Worm (Caenorhabditis elegans) whole organism, young adult: ENCODE results near the gene F58E6.5.
A peak's percentile ranks its signal among the peaks of the same experiment; 100 is the strongest.

Experiments
- B0019.2 ChIP-seq: fragments of 200-800 bp; sonication (Bioruptor generic); conservative IDR thresholded peaks from 2 replicates; pipeline ENCODE4 v1.3.6; 2022; ENCODE audit warnings: missing genetic modification reagents, missing genetic modification characterization, missing compliant biosample characterization
- D2030.7 ChIP-seq: fragments of 200-800 bp; sonication (Bioruptor generic); IDR thresholded peaks from 2 replicates; pipeline ENCODE4 v1.3.6; 2022; ENCODE audit warnings: missing genetic modification reagents, missing genetic modification characterization, missing compliant biosample characterization
- F23B12.7 ChIP-seq: sonication (generic microtip); optimal IDR thresholded peaks from 2 replicates; lab custom pipeline; 2017; ENCODE audit warnings: missing genetic modification characterization, mild to moderate bottlenecking, missing compliant biosample characterization, antibody characterized with exemption, moderate library complexity; ENCODE audit not compliant: insufficient read depth
- F57A8.1 ChIP-seq: fragments of 200-800 bp; sonication (Bioruptor generic); optimal IDR thresholded peaks from 2 replicates; lab custom pipeline; 2018; ENCODE audit warnings: mild to moderate bottlenecking, missing genetic modification characterization, moderate library complexity, missing compliant biosample characterization
- T26A5.8 ChIP-seq: sonication (generic microtip); optimal IDR thresholded peaks from 2 replicates; lab custom pipeline; 2016; ENCODE audit warnings: missing genetic modification characterization, missing compliant biosample characterization
- akir-1 ChIP-seq: fragments of 200-800 bp; sonication (Bioruptor generic); optimal IDR thresholded peaks from 2 replicates; lab custom pipeline; 2018; ENCODE audit warnings: mild to moderate bottlenecking, missing genetic modification characterization, moderate library complexity, missing compliant biosample characterization
- ama-1 ChIP-seq, 3 experiments: fragments of 150-350 bp in 1 of 3; sonication (generic microtip) in 2 of 3; optimal IDR thresholded peaks; 2 replicates each; lab custom pipeline; 2014 to 2018; ENCODE audit warnings: missing biosample characterization in 2 of 3, missing genetic modification characterization in 2 of 3, missing genetic modification reagents in 2 of 3
- atf-7 ChIP-seq: sonication (generic microtip); optimal IDR thresholded peaks from 2 replicates; lab custom pipeline; 2017; ENCODE audit warnings: mild to moderate bottlenecking, missing genetic modification characterization, missing compliant biosample characterization
- athp-1 ChIP-seq: sonication (generic microtip); optimal IDR thresholded peaks from 2 replicates; lab custom pipeline; 2017; ENCODE audit warnings: mild to moderate bottlenecking, missing genetic modification characterization, missing compliant biosample characterization
- attf-6 ChIP-seq: fragments of 200-800 bp; sonication (Bioruptor generic); IDR thresholded peaks from 2 replicates; pipeline ENCODE4 v1.3.6; 2022; ENCODE audit warnings: missing genetic modification reagents, missing genetic modification characterization, missing compliant biosample characterization
- bed-1 ChIP-seq: fragments of 200-800 bp; sonication (Bioruptor generic); IDR thresholded peaks from 2 replicates; pipeline ENCODE4 v1.3.6; 2022; ENCODE audit warnings: missing genetic modification reagents, missing genetic modification characterization, missing compliant biosample characterization
- bed-2 ChIP-seq: fragments of 200-800 bp; sonication (Bioruptor generic); IDR thresholded peaks from 2 replicates; pipeline ENCODE4 v1.3.6; 2022; ENCODE audit warnings: missing genetic modification reagents, missing genetic modification characterization, missing compliant biosample characterization
- chd-7 ChIP-seq: sonication (generic microtip); optimal IDR thresholded peaks from 2 replicates; lab custom pipeline; 2016; ENCODE audit warnings: mild to moderate bottlenecking, missing genetic modification characterization, moderate library complexity, missing compliant biosample characterization
- dpff-1 ChIP-seq: sonication (generic microtip); optimal IDR thresholded peaks from 2 replicates; lab custom pipeline; 2017; ENCODE audit warnings: mild to moderate bottlenecking, missing genetic modification characterization, missing compliant biosample characterization
- dpl-1 ChIP-seq: fragments of 150-350 bp; optimal IDR thresholded peaks from 2 replicates; lab custom pipeline; 2014; ENCODE audit warnings: missing biosample characterization, missing genetic modification reagents, missing genetic modification characterization
- efl-1 ChIP-seq: fragments of 150-350 bp; optimal IDR thresholded peaks from 2 replicates; lab custom pipeline; 2014; ENCODE audit warnings: missing biosample characterization, missing genetic modification reagents, missing genetic modification characterization
- egrh-3 ChIP-seq: fragments of 200-800 bp; sonication (Bioruptor generic); IDR thresholded peaks from 2 replicates; pipeline ENCODE4 v1.3.6; 2022; ENCODE audit warnings: missing genetic modification reagents, missing genetic modification characterization, missing compliant biosample characterization
- ets-4 ChIP-seq: fragments of 200-800 bp; sonication (Bioruptor generic); optimal IDR thresholded peaks from 2 replicates; lab custom pipeline; 2018; ENCODE audit warnings: mild to moderate bottlenecking, missing genetic modification characterization, missing compliant biosample characterization
- hmg-20 ChIP-seq: fragments of 200-800 bp; sonication (Bioruptor generic); IDR thresholded peaks from 2 replicates; pipeline ENCODE4 v1.3.6; 2022; ENCODE audit warnings: missing genetic modification reagents, missing genetic modification characterization, missing compliant biosample characterization
- lag-1 ChIP-seq: fragments of 200-800 bp; sonication (Bioruptor generic); IDR thresholded peaks from 2 replicates; pipeline ENCODE4 v1.3.6; 2022; ENCODE audit warnings: missing genetic modification reagents, missing genetic modification characterization, missing compliant biosample characterization
- let-526 ChIP-seq: fragments of 200-800 bp; sonication (Bioruptor generic); IDR thresholded peaks from 2 replicates; pipeline ENCODE4 v1.3.6; 2022; ENCODE audit warnings: missing genetic modification reagents, missing genetic modification characterization, missing compliant biosample characterization
- lin-26 ChIP-seq: fragments of 200-800 bp; sonication (Bioruptor generic); IDR thresholded peaks from 2 replicates; pipeline ENCODE4 v1.3.6; 2022; ENCODE audit warnings: missing genetic modification reagents, missing genetic modification characterization, missing compliant biosample characterization
- lin-40 ChIP-seq: sonication (generic microtip); optimal IDR thresholded peaks from 2 replicates; lab custom pipeline; 2016; ENCODE audit warnings: missing genetic modification characterization, mild to moderate bottlenecking, missing compliant biosample characterization, missing genotype, missing genetic modification reagents
- lsy-27 ChIP-seq: sonication (generic microtip); optimal IDR thresholded peaks from 2 replicates; lab custom pipeline; 2017; ENCODE audit warnings: missing genetic modification characterization, mild to moderate bottlenecking, missing compliant biosample characterization, antibody characterized with exemption, missing genotype, borderline replicate concordance; ENCODE audit not compliant: insufficient read depth
- madf-10 ChIP-seq: sonication (generic microtip); optimal IDR thresholded peaks from 2 replicates; lab custom pipeline; 2016; ENCODE audit warnings: mild to moderate bottlenecking, missing genetic modification characterization, missing compliant biosample characterization
- madf-6 ChIP-seq: fragments of 200-800 bp; sonication (Bioruptor generic); IDR thresholded peaks from 2 replicates; pipeline ENCODE4 v1.3.6; 2022; ENCODE audit warnings: missing genetic modification reagents, missing genetic modification characterization, missing compliant biosample characterization
- madf-8 ChIP-seq: fragments of 200-800 bp; sonication (Bioruptor generic); conservative IDR thresholded peaks from 2 replicates; pipeline ENCODE4 v1.3.6; 2022; ENCODE audit warnings: missing genetic modification reagents, missing genetic modification characterization, missing compliant biosample characterization
- mel-28 ChIP-seq: sonication (generic microtip); optimal IDR thresholded peaks from 2 replicates; lab custom pipeline; 2016; ENCODE audit warnings: borderline replicate concordance, mild to moderate bottlenecking, missing genetic modification characterization, missing compliant biosample characterization
- nfya-1 ChIP-seq: sonication (generic microtip); optimal IDR thresholded peaks from 2 replicates; lab custom pipeline; 2017; ENCODE audit warnings: antibody characterized with exemption, missing compliant biosample characterization, missing genetic modification characterization, borderline replicate concordance; ENCODE audit not compliant: insufficient read depth
- nfyb-1 ChIP-seq: fragments of 200-800 bp; sonication (Bioruptor generic); IDR thresholded peaks from 2 replicates; pipeline ENCODE4 v1.3.6; 2022; ENCODE audit warnings: missing genetic modification reagents, missing genetic modification characterization, missing compliant biosample characterization
- nhr-120 ChIP-seq: fragments of 200-800 bp; sonication (Bioruptor generic); IDR thresholded peaks from 2 replicates; pipeline ENCODE4 v1.3.6; 2022; ENCODE audit warnings: missing genetic modification characterization, missing compliant biosample characterization
- pbrm-1 ChIP-seq: fragments of 200-800 bp; sonication (Bioruptor generic); IDR thresholded peaks from 2 replicates; pipeline ENCODE4 v1.3.6; 2022; ENCODE audit warnings: missing genetic modification reagents, missing genetic modification characterization, missing compliant biosample characterization
- pha-4 ChIP-seq: fragments of 150-350 bp; sonication (generic microtip); optimal IDR thresholded peaks from 2 replicates; lab custom pipeline; 2014; ENCODE audit warnings: missing biosample characterization, missing genetic modification reagents, missing genetic modification characterization
- rec-8 ChIP-seq, 2 experiments: sonication (generic microtip); optimal IDR thresholded peaks; 2 replicates each; lab custom pipeline; 2016; ENCODE audit warnings: mild to moderate bottlenecking in 2 of 2, missing genetic modification characterization in 2 of 2, missing genetic modification reagents in 2 of 2, missing genotype in 2 of 2, missing biosample characterization in 1 of 2, missing compliant biosample characterization in 1 of 2, moderate library complexity in 1 of 2
- repo-1 ChIP-seq: sonication (generic microtip); optimal IDR thresholded peaks from 2 replicates; lab custom pipeline; 2017; ENCODE audit warnings: mild to moderate bottlenecking, missing genetic modification characterization, missing compliant biosample characterization
- snpc-3.4 ChIP-seq: sonication (generic microtip); optimal IDR thresholded peaks from 2 replicates; lab custom pipeline; 2017; ENCODE audit warnings: missing genetic modification characterization, mild to moderate bottlenecking, missing compliant biosample characterization, antibody characterized with exemption, moderate library complexity, missing genotype, missing genetic modification reagents
- sptf-2 ChIP-seq: fragments of 200-800 bp; sonication (Bioruptor generic); optimal IDR thresholded peaks from 2 replicates; lab custom pipeline; 2018; ENCODE audit warnings: mild to moderate bottlenecking, missing genetic modification characterization, missing compliant biosample characterization
- zfh-2 ChIP-seq: fragments of 200-800 bp; sonication (Bioruptor generic); conservative IDR thresholded peaks from 2 replicates; pipeline ENCODE4 v1.3.6; 2022; ENCODE audit warnings: missing genetic modification reagents, missing genetic modification characterization, missing compliant biosample characterization
- ztf-18 ChIP-seq: sonication (generic microtip); optimal IDR thresholded peaks from 2 replicates; lab custom pipeline; 2016; ENCODE audit warnings: missing genotype, mild to moderate bottlenecking, missing genetic modification characterization, missing compliant biosample characterization
- ztf-25 ChIP-seq: fragments of 200-800 bp; sonication (Bioruptor generic); IDR thresholded peaks from 2 replicates; pipeline ENCODE4 v1.3.6; 2022; ENCODE audit warnings: missing genetic modification reagents, missing genetic modification characterization, missing compliant biosample characterization
- ztf-26 ChIP-seq: sonication (generic microtip); optimal IDR thresholded peaks from 2 replicates; lab custom pipeline; 2017; ENCODE audit warnings: missing genetic modification characterization, missing compliant biosample characterization
- ztf-28 ChIP-seq: fragments of 200-800 bp; sonication (Bioruptor generic); IDR thresholded peaks from 2 replicates; pipeline ENCODE4 v1.3.6; 2022; ENCODE audit warnings: missing genetic modification reagents, missing genetic modification characterization, missing compliant biosample characterization

Gene F58E6.5

ce11 chrV:9789657-9790261, 35.4 kb upstream of the F58E6.5 start, which contains the start of gene ztf-7 (continued):
- TF ChIP-seq ets-4 (GFP tag; lab: Kevin White, UChicago) (peak; percentile 86), pha-4 (tag; lab: Kevin White, UChicago) (no peak), snpc-3.4 (no peak), lin-26 (no peak), repo-1 (tag; lab: Kevin White, UChicago) (peak; percentile 96), ztf-25 (GFP tag; lab: Robert Waterston, UW) (no peak), efl-1 (GFP tag; lab: Kevin White, UChicago) (peak; percentile 36), akir-1 (GFP tag; lab: Kevin White, UChicago) (peak; percentile 15), nfya-1 (tag; lab: Kevin White, UChicago) (no peak), dpff-1 (tag; lab: Kevin White, UChicago) (no peak), atf-7 (tag; lab: Kevin White, UChicago) (peak; percentile 96), chd-7 (tag; lab: Kevin White, UChicago) (peak; percentile 90), F23B12.7 (tag; lab: Kevin White, UChicago) (peak; percentile 55), T26A5.8 (tag; lab: Kevin White, UChicago) (no peak), madf-6 (peak; percentile 69), ztf-18 (tag; lab: Kevin White, UChicago) (peak; percentile 98), mel-28 (tag; lab: Kevin White, UChicago) (no peak), ztf-26 (tag; lab: Kevin White, UChicago) (peak; percentile 97), rec-8 (tag; optimal IDR thresholded peaks at IDR 0.05; lab: Kevin White, UChicago) (no peak), zfh-2 (GFP tag; lab: Robert Waterston, UW) (no peak), bed-1 (GFP tag; lab: Robert Waterston, UW) (0 out of 2 replicates have a peak, but pooled peaks have one; percentile 75), F57A8.1 (GFP tag; lab: Kevin White, UChicago) (no peak), let-526 (GFP tag; lab: Robert Waterston, UW) (peak; percentile 93), nfyb-1 (GFP tag; lab: Robert Waterston, UW) (peak; percentile 96), pbrm-1 (GFP tag; lab: Robert Waterston, UW) (peak; percentile 97), madf-8 (no peak), lag-1 (GFP tag; lab: Robert Waterston, UW) (0 out of 2 replicates have a peak, but pooled peaks have one; percentile 56), athp-1 (tag; lab: Kevin White, UChicago) (peak; percentile 61), attf-6 (0 out of 2 replicates have a peak, but pooled peaks have one; percentile 11), dpl-1 (GFP tag; lab: Kevin White, UChicago) (peak; percentile 49), sptf-2 (no peak), madf-10 (tag; lab: Kevin White, UChicago) (peak; percentile 89), ztf-28 (GFP tag; lab: Robert Waterston, UW) (no peak), lin-40 (tag; lab: Kevin White, UChicago) (peak; percentile 97), lsy-27 (no peak), ama-1 (optimal IDR thresholded peaks at IDR 0.05; lab: Kevin White, UChicago) (no peak), ama-1 (GFP tag; optimal IDR thresholded peaks at IDR 0.05; lab: Kevin White, UChicago) (no peak), hmg-20 (GFP tag; lab: Robert Waterston, UW) (peak; percentile 63), egrh-3 (no peak), B0019.2 (GFP tag; lab: Robert Waterston, UW) (no peak), nhr-120 (GFP tag; lab: Robert Waterston, UW) (no peak), bed-2 (GFP tag; lab: Robert Waterston, UW) (no peak), D2030.7 (GFP tag; lab: Robert Waterston, UW) (peak; percentile 26; the same call in 1 of the 2 replicates)
- TF ChIP-seq, all 124 proteins: peak for 74
